Worm (Caenorhabditis elegans): ENCODE data around the gene exc-12.

DNA sequence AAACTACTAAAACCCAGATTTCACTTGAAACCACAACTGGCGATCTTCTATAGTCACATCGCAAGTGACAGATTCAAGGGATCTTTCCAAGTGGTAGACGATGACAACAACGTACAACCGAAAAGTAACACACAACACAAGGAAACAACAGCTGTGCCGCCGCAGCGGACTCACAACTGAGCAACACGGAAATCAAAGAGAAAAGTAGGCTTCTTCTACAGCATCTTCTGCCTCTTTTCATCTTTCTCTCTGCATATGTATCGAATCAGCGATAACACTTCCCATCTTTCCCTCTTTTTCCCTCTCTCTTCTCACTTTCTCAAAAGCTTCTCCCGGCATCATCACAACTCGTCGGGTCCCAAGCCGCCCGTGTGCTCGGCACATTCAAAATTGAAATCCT is 46.5 kb upstream of the exc-12 start, which contains the start of gene T12D8.9:
- TF ChIP-seq him-1 (tag; optimal IDR thresholded peaks at IDR 0.05) (no peak), W03F9.2 (tag; optimal IDR thresholded peaks at IDR 0.05) (no peak)

All from whole organism, L4/young adult.